Worm (Caenorhabditis elegans) whole organism, mixed stage, embryonic: ENCODE data around the gene T09D3.8.

Experiments used
- blmp-1 ChIP-seq: fragments of 150-350 bp; optimal IDR thresholded peaks from 2 replicates; lab custom pipeline; 2014; ENCODE audit warnings: missing biosample characterization, missing genetic modification characterization
- elt-3 ChIP-seq: fragments of 150-350 bp; optimal IDR thresholded peaks from 2 replicates; lab custom pipeline; 2014; ENCODE audit warnings: missing biosample characterization, missing genetic modification characterization
- hlh-1 ChIP-seq: fragments of 150-350 bp; optimal IDR thresholded peaks from 2 replicates; lab custom pipeline; 2014; ENCODE audit warnings: missing biosample characterization, missing genetic modification reagents, missing genetic modification characterization
- lsy-2 ChIP-seq: fragments of 150-350 bp; optimal IDR thresholded peaks from 2 replicates; lab custom pipeline; 2014; ENCODE audit warnings: missing biosample characterization, missing genetic modification characterization
- mab-5 ChIP-seq: fragments of 150-350 bp; optimal IDR thresholded peaks from 2 replicates; lab custom pipeline; 2014; ENCODE audit warnings: missing biosample characterization, missing genetic modification characterization
- mls-2 ChIP-seq: sonication (generic microtip); optimal IDR thresholded peaks from 2 replicates; lab custom pipeline; 2016; ENCODE audit warnings: mild to moderate bottlenecking, missing genetic modification characterization, moderate library complexity, missing compliant biosample characterization
- nhr-12 ChIP-seq: fragments of 150-350 bp; optimal IDR thresholded peaks from 2 replicates; lab custom pipeline; 2014; ENCODE audit warnings: missing biosample characterization, missing genetic modification characterization
- nhr-28 ChIP-seq: fragments of 150-350 bp; optimal IDR thresholded peaks from 2 replicates; lab custom pipeline; 2014; ENCODE audit warnings: missing biosample characterization, missing genetic modification characterization
- pha-4 ChIP-seq: fragments of 150-350 bp; optimal IDR thresholded peaks from 2 replicates; lab custom pipeline; 2018; ENCODE audit warnings: missing biosample characterization, missing genetic modification reagents, missing genetic modification characterization
- unc-39 ChIP-seq: fragments of 150-350 bp; optimal IDR thresholded peaks from 2 replicates; lab custom pipeline; 2014; ENCODE audit warnings: missing biosample characterization, missing genetic modification characterization
- unc-62 ChIP-seq: fragments of 150-350 bp; optimal IDR thresholded peaks from 2 replicates; lab custom pipeline; 2014; ENCODE audit warnings: missing biosample characterization, missing genetic modification reagents, missing genetic modification characterization
- ztf-11 ChIP-seq: fragments of 150-350 bp; optimal IDR thresholded peaks from 2 replicates; lab custom pipeline; 2014; ENCODE audit warnings: missing biosample characterization, missing genetic modification characterization

- no peak for TF ChIP-seq ztf-11 (tag; lab: Kevin White, UChicago)
- no peak for TF ChIP-seq nhr-28 (tag; lab: Kevin White, UChicago)
- no peak for TF ChIP-seq unc-62 (GFP tag; lab: Kevin White, UChicago)
- TF ChIP-seq blmp-1 (tag; lab: Kevin White, UChicago) = no peak
- TF ChIP-seq hlh-1 (tag; lab: Kevin White, UChicago) = no peak
- no peak for TF ChIP-seq mls-2
- TF ChIP-seq nhr-12 = no peak
- TF ChIP-seq pha-4 (tag; lab: Kevin White, UChicago) = no peak
- TF ChIP-seq unc-39 = no peak
- no peak for TF ChIP-seq elt-3 (tag; lab: Kevin White, UChicago)
- no peak for TF ChIP-seq mab-5
- TF ChIP-seq lsy-2 (tag; lab: Kevin White, UChicago) = no peak
Observed at ce11 chrV:5405053-5405452, 40.1 kb downstream of the T09D3.8 start, which contains the start of gene dmsr-7.
